Worm (Caenorhabditis elegans) whole organism, L4/young adult: ENCODE data around the gene F29B9.11.

Experiments
- dao-5 ChIP-seq: sonication (generic microtip); optimal IDR thresholded peaks from 2 replicates; lab custom pipeline; 2016; ENCODE audit warnings: missing genotype, missing genetic modification characterization, moderate library complexity, missing compliant biosample characterization
- him-1 ChIP-seq: sonication (generic microtip); optimal IDR thresholded peaks from 2 replicates; lab custom pipeline; 2016; ENCODE audit warnings: missing genotype, missing genetic modification reagents, missing genetic modification characterization, missing compliant biosample characterization

- TF ChIP-seq him-1 (tag; lab: Kevin White, UChicago) (no peak), dao-5 (tag; lab: Kevin White, UChicago) (no peak)
These were observed 24.0 kb downstream of the F29B9.11 start, which contains the start of gene R105.5 for ce11 chrIV:4636001-4636400.
